Fruit fly (Drosophila melanogaster) whole organism, adult: ENCODE measurements around the gene bdl.

Experiments
- CG11617 ChIP-seq: fragments of 200-800 bp; sonication (Bioruptor generic); optimal IDR thresholded peaks from 2 replicates; lab custom pipeline; 2017; ENCODE audit warnings: mild to moderate bottlenecking, missing biosample characterization, missing genetic modification reagents, missing genetic modification characterization
- CG14711 ChIP-seq: fragments of 200-800 bp; sonication (Bioruptor generic); optimal IDR thresholded peaks from 2 replicates; lab custom pipeline; 2018; ENCODE audit warnings: missing biosample characterization, mild to moderate bottlenecking, missing genetic modification characterization, moderate library complexity
- CG1620 ChIP-seq: fragments of 200-800 bp; sonication (Bioruptor generic); optimal IDR thresholded peaks from 2 replicates; lab custom pipeline; 2016; ENCODE audit warnings: missing biosample characterization, missing genetic modification characterization
- CG5204 ChIP-seq: fragments of 200-800 bp; sonication (Bioruptor generic); optimal IDR thresholded peaks from 2 replicates; lab custom pipeline; 2016; ENCODE audit warnings: missing biosample characterization, missing genetic modification characterization
- CG7045 ChIP-seq: fragments of 200-800 bp; sonication (Bioruptor generic); optimal IDR thresholded peaks from 2 replicates; lab custom pipeline; 2017; ENCODE audit warnings: missing biosample characterization, mild to moderate bottlenecking, missing genetic modification characterization
- CG7101 ChIP-seq: fragments of 200-800 bp; sonication (Bioruptor generic); optimal IDR thresholded peaks from 2 replicates; lab custom pipeline; 2018; ENCODE audit warnings: missing biosample characterization, mild to moderate bottlenecking, missing genetic modification characterization, moderate library complexity
- Clk ChIP-seq: fragments of 200-800 bp; sonication (Bioruptor generic); optimal IDR thresholded peaks from 2 replicates; lab custom pipeline; 2017; ENCODE audit warnings: missing biosample characterization, missing genetic modification characterization
- Hr96 ChIP-seq: fragments of 200-800 bp; sonication (Bioruptor generic); optimal IDR thresholded peaks from 2 replicates; lab custom pipeline; 2016; ENCODE audit warnings: missing biosample characterization, missing genetic modification characterization
- Mnt ChIP-seq: fragments of 200-800 bp; sonication (Bioruptor generic); optimal IDR thresholded peaks from 2 replicates; lab custom pipeline; 2016; ENCODE audit warnings: missing biosample characterization, mild to moderate bottlenecking, missing genetic modification characterization
- bab1 ChIP-seq: fragments of 200-800 bp; sonication (Bioruptor generic); optimal IDR thresholded peaks from 3 replicates; lab custom pipeline; 2019; ENCODE audit warnings: missing biosample characterization, mild to moderate bottlenecking, missing genetic modification characterization, moderate library complexity
- cic ChIP-seq: fragments of 200-800 bp; sonication (Bioruptor generic); optimal IDR thresholded peaks from 2 replicates; lab custom pipeline; 2017; ENCODE audit warnings: missing biosample characterization, mild to moderate bottlenecking, missing genetic modification characterization, moderate library complexity
- kay ChIP-seq: fragments of 200-800 bp; sonication (Bioruptor generic); peaks from one replicate; lab custom pipeline; 2016; ENCODE audit warnings: missing biosample characterization, missing genetic modification characterization, borderline replicate concordance
- pad ChIP-seq: fragments of 200-800 bp; sonication (Bioruptor generic); optimal IDR thresholded peaks from 3 replicates; lab custom pipeline; 2017; ENCODE audit warnings: missing biosample characterization, missing genetic modification characterization, mild to moderate bottlenecking, moderate library complexity, missing genetic modification reagents
- tj ChIP-seq: fragments of 200-800 bp; sonication (Bioruptor generic); optimal IDR thresholded peaks from 3 replicates; lab custom pipeline; 2017; ENCODE audit warnings: missing biosample characterization, mild to moderate bottlenecking, missing genetic modification characterization, moderate library complexity

- no peak for TF ChIP-seq bab1 (GFP tag; lab: Kevin White, UChicago)
- TF ChIP-seq Hr96 (GFP tag; lab: Kevin White, UChicago): no peak
- TF ChIP-seq cic (GFP tag; lab: Kevin White, UChicago): no peak
- TF ChIP-seq pad (GFP tag; lab: Kevin White, UChicago): no peak
- TF ChIP-seq CG11617 (GFP tag; lab: Kevin White, UChicago): no peak
- TF ChIP-seq CG1620 (GFP tag; lab: Kevin White, UChicago): no peak
- no peak for TF ChIP-seq tj (GFP tag; lab: Kevin White, UChicago)
- TF ChIP-seq CG5204: no peak
- TF ChIP-seq CG14711 (tag; lab: Kevin White, UChicago): no peak
- TF ChIP-seq kay (GFP tag; lab: Kevin White, UChicago): no peak
- TF ChIP-seq CG7045 (GFP tag; lab: Kevin White, UChicago): no peak
- no peak for TF ChIP-seq Mnt
- TF ChIP-seq CG7101: no peak
- TF ChIP-seq Clk: no peak
Measured at dm6 chr2L:4282339-4282680, 42.0 kb upstream of the bdl start.
